Fruit fly (Drosophila melanogaster) whole organism, prepupa: ENCODE results near the gene MED10.

Source experiments
- CG10631 ChIP-seq: fragments of 200-800 bp; sonication (Bioruptor generic); optimal IDR thresholded peaks from 2 replicates; lab custom pipeline; 2016; ENCODE audit warnings: missing biosample characterization, missing genetic modification characterization
- CG10669 ChIP-seq: fragments of 200-800 bp; sonication (Bioruptor generic); optimal IDR thresholded peaks from 3 replicates; lab custom pipeline; 2018; ENCODE audit warnings: missing biosample characterization, mild to moderate bottlenecking, missing genetic modification characterization, moderate library complexity
- CG11294 ChIP-seq: fragments of 200-800 bp; sonication (Bioruptor generic); IDR thresholded peaks from 2 replicates; pipeline ENCODE4 v1.3.6; 2022; ENCODE audit warnings: missing biosample characterization, missing genetic modification characterization
- CG11902 ChIP-seq: fragments of 200-800 bp; sonication (Bioruptor generic); optimal IDR thresholded peaks from 3 replicates; lab custom pipeline; 2016; ENCODE audit warnings: missing biosample characterization, missing genetic modification characterization
- CG15336 ChIP-seq: fragments of 200-800 bp; sonication (Bioruptor generic); IDR thresholded peaks from 2 replicates; pipeline ENCODE4 v1.3.6; 2022; ENCODE audit warnings: missing biosample characterization, missing genetic modification characterization
- CG1621 ChIP-seq: fragments of 200-800 bp; sonication (Bioruptor generic); optimal IDR thresholded peaks from 3 replicates; lab custom pipeline; 2018; ENCODE audit warnings: missing biosample characterization, mild to moderate bottlenecking, missing genetic modification characterization
- CG16779 ChIP-seq: fragments of 200-800 bp; sonication (Bioruptor generic); optimal IDR thresholded peaks from 3 replicates; lab custom pipeline; 2017; ENCODE audit warnings: missing biosample characterization, mild to moderate bottlenecking, missing genetic modification characterization
- CG3032 ChIP-seq: fragments of 200-800 bp; optimal IDR thresholded peaks from 2 replicates; lab custom pipeline; 2019; ENCODE audit warnings: missing biosample characterization, mild to moderate bottlenecking, missing genetic modification characterization, moderate library complexity
- CG31627 ChIP-seq: fragments of 200-800 bp; sonication (Bioruptor generic); optimal IDR thresholded peaks from 3 replicates; lab custom pipeline; 2016; ENCODE audit warnings: missing biosample characterization, missing genetic modification characterization
- CG32006 ChIP-seq: fragments of 200-800 bp; sonication (Bioruptor generic); optimal IDR thresholded peaks from 3 replicates; lab custom pipeline; 2017; ENCODE audit warnings: missing biosample characterization, mild to moderate bottlenecking, missing genetic modification characterization
- CG34406 ChIP-seq: fragments of 200-800 bp; sonication (Bioruptor generic); optimal IDR thresholded peaks from 3 replicates; lab custom pipeline; 2016; ENCODE audit warnings: missing biosample characterization, missing genetic modification characterization
- CG3919 ChIP-seq: fragments of 200-800 bp; sonication (Bioruptor generic); optimal IDR thresholded peaks from 3 replicates; lab custom pipeline; 2016; ENCODE audit warnings: missing biosample characterization, missing genetic modification characterization
- CG6276 ChIP-seq: fragments of 200-800 bp; sonication (Bioruptor generic); optimal IDR thresholded peaks from 2 replicates; lab custom pipeline; 2017; ENCODE audit warnings: missing biosample characterization, mild to moderate bottlenecking, missing genetic modification characterization
- CG6792 ChIP-seq: fragments of 200-800 bp; sonication (Bioruptor generic); optimal IDR thresholded peaks from 3 replicates; lab custom pipeline; 2016; ENCODE audit warnings: missing biosample characterization, missing genetic modification characterization
- CG6808 ChIP-seq: fragments of 200-800 bp; sonication (Bioruptor generic); optimal IDR thresholded peaks from 3 replicates; lab custom pipeline; 2017; ENCODE audit warnings: missing biosample characterization, missing genetic modification characterization, mild to moderate bottlenecking, moderate library complexity, missing genetic modification reagents
- CG6854 ChIP-seq: fragments of 200-800 bp; sonication (Bioruptor generic); optimal IDR thresholded peaks from 2 replicates; lab custom pipeline; 2017; ENCODE audit warnings: missing biosample characterization, mild to moderate bottlenecking, missing genetic modification characterization
- CG7368 ChIP-seq: fragments of 200-800 bp; sonication (Bioruptor generic); optimal IDR thresholded peaks from 3 replicates; lab custom pipeline; 2016; ENCODE audit warnings: missing biosample characterization, missing genetic modification characterization
- CG8119 ChIP-seq: fragments of 200-800 bp; sonication (Bioruptor generic); IDR thresholded peaks from 3 replicates; pipeline ENCODE4 v1.3.6; 2022; ENCODE audit warnings: missing biosample characterization, missing genetic modification characterization
- CG8319 ChIP-seq: fragments of 200-800 bp; sonication (Bioruptor generic); optimal IDR thresholded peaks from 3 replicates; lab custom pipeline; 2016; ENCODE audit warnings: missing biosample characterization, missing genetic modification characterization
- CG8632 ChIP-seq: fragments of 200-800 bp; sonication (Bioruptor generic); optimal IDR thresholded peaks from 3 replicates; lab custom pipeline; 2016; ENCODE audit warnings: missing biosample characterization, missing genetic modification characterization
- CG9139 ChIP-seq: fragments of 200-800 bp; sonication (Bioruptor generic); optimal IDR thresholded peaks from 3 replicates; lab custom pipeline; 2017; ENCODE audit warnings: missing biosample characterization, mild to moderate bottlenecking, missing genetic modification characterization
- Eip78C ChIP-seq: fragments of 200-800 bp; sonication (Bioruptor generic); peaks from one replicate; lab custom pipeline; 2016; ENCODE audit warnings: missing biosample characterization, missing genetic modification characterization
- Eip93F ChIP-seq: fragments of 200-800 bp; sonication (Bioruptor generic); optimal IDR thresholded peaks from 2 replicates; lab custom pipeline; 2016; ENCODE audit warnings: missing biosample characterization, mild to moderate bottlenecking, missing genetic modification characterization
- Ets21C ChIP-seq: fragments of 200-800 bp; sonication (Bioruptor generic); optimal IDR thresholded peaks from 3 replicates; lab custom pipeline; 2016; ENCODE audit warnings: missing biosample characterization, missing genetic modification characterization
- Ets96B ChIP-seq: fragments of 200-800 bp; optimal IDR thresholded peaks from 2 replicates; lab custom pipeline; 2019; ENCODE audit warnings: missing biosample characterization, mild to moderate bottlenecking, missing genetic modification characterization, moderate library complexity
- Gug ChIP-seq: fragments of 200-800 bp; sonication (Bioruptor generic); IDR thresholded peaks from 2 replicates; pipeline ENCODE4 v1.3.6; 2022; ENCODE audit warnings: missing biosample characterization, missing genetic modification characterization
- Hr38 ChIP-seq: sonication (Bioruptor generic); optimal IDR thresholded peaks from 2 replicates; lab custom pipeline; 2016; ENCODE audit warnings: missing biosample characterization, missing genetic modification characterization
- Hr39 ChIP-seq: fragments of 200-800 bp; sonication (Bioruptor generic); optimal IDR thresholded peaks from 2 replicates; lab custom pipeline; 2016; ENCODE audit warnings: missing biosample characterization, missing genetic modification characterization
- Hr4 ChIP-seq: fragments of 200-800 bp; sonication (Bioruptor generic); optimal IDR thresholded peaks from 3 replicates; lab custom pipeline; 2016; ENCODE audit warnings: missing biosample characterization, missing genetic modification characterization
- Lpt ChIP-seq: fragments of 200-800 bp; sonication (Bioruptor generic); optimal IDR thresholded peaks from 3 replicates; lab custom pipeline; 2016; ENCODE audit warnings: missing biosample characterization, missing genetic modification characterization
- Met ChIP-seq: fragments of 200-800 bp; sonication (Bioruptor generic); optimal IDR thresholded peaks from 3 replicates; lab custom pipeline; 2016; ENCODE audit warnings: missing biosample characterization, missing genetic modification characterization
- OdsH ChIP-seq: fragments of 200-800 bp; sonication (Bioruptor generic); optimal IDR thresholded peaks from 3 replicates; lab custom pipeline; 2016; ENCODE audit warnings: missing biosample characterization, missing genetic modification characterization
- Smox ChIP-seq: fragments of 200-800 bp; sonication (Bioruptor generic); optimal IDR thresholded peaks from 3 replicates; lab custom pipeline; 2016; ENCODE audit warnings: missing biosample characterization, missing genetic modification characterization
- cyc ChIP-seq: fragments of 200-800 bp; sonication (Bioruptor generic); optimal IDR thresholded peaks from 3 replicates; lab custom pipeline; 2016; ENCODE audit warnings: missing biosample characterization, missing genetic modification characterization
- dac ChIP-seq: fragments of 200-800 bp; sonication (Bioruptor generic); optimal IDR thresholded peaks from 2 replicates; lab custom pipeline; 2017; ENCODE audit warnings: missing biosample characterization, mild to moderate bottlenecking, missing genetic modification characterization
- dsx ChIP-seq: fragments of 200-800 bp; optimal IDR thresholded peaks from 3 replicates; lab custom pipeline; 2019; ENCODE audit warnings: missing biosample characterization, mild to moderate bottlenecking, missing genetic modification characterization, moderate library complexity; ENCODE audit not compliant: poor library complexity, severe bottlenecking
- esn ChIP-seq: fragments of 200-800 bp; sonication (Bioruptor generic); optimal IDR thresholded peaks from 2 replicates; lab custom pipeline; 2016; ENCODE audit warnings: missing biosample characterization, mild to moderate bottlenecking, missing genetic modification characterization, moderate library complexity
- fd59A ChIP-seq: fragments of 200-800 bp; sonication (Bioruptor generic); optimal IDR thresholded peaks from 2 replicates; lab custom pipeline; 2017; ENCODE audit warnings: missing biosample characterization, mild to moderate bottlenecking, missing genetic modification characterization, missing genetic modification reagents
- fd85E ChIP-seq: fragments of 200-800 bp; sonication (Bioruptor generic); optimal IDR thresholded peaks from 3 replicates; lab custom pipeline; 2016; ENCODE audit warnings: missing biosample characterization, missing genetic modification characterization
- fkh ChIP-seq: fragments of 200-800 bp; sonication (Bioruptor generic); optimal IDR thresholded peaks from 3 replicates; lab custom pipeline; 2017; ENCODE audit warnings: missing biosample characterization, mild to moderate bottlenecking, missing genetic modification characterization, moderate library complexity
- lz ChIP-seq: fragments of 200-800 bp; sonication (Bioruptor generic); optimal IDR thresholded peaks from 3 replicates; lab custom pipeline; 2016; ENCODE audit warnings: missing biosample characterization, missing genetic modification characterization
- pdm3 ChIP-seq: fragments of 200-800 bp; sonication (Bioruptor generic); optimal IDR thresholded peaks from 3 replicates; lab custom pipeline; 2016; ENCODE audit warnings: missing biosample characterization, missing genetic modification characterization
- salr ChIP-seq, 2 experiments: fragments of 200-800 bp; sonication (Bioruptor generic); optimal IDR thresholded peaks; 3 replicates each; lab custom pipeline; 2016 to 2018; ENCODE audit warnings: missing biosample characterization in 2 of 2, missing genetic modification characterization in 2 of 2, mild to moderate bottlenecking in 1 of 2
- spab ChIP-seq: fragments of 200-800 bp; sonication (Bioruptor generic); optimal IDR thresholded peaks from 2 replicates; lab custom pipeline; 2017; ENCODE audit warnings: missing biosample characterization, mild to moderate bottlenecking, missing genetic modification characterization, missing genetic modification reagents
- ss ChIP-seq, 2 experiments: fragments of 200-800 bp; sonication (Bioruptor generic); optimal IDR thresholded peaks; 2 replicates in 1 of 2; 3 replicates in 1 of 2; lab custom pipeline; 2017 to 2018; ENCODE audit warnings: mild to moderate bottlenecking in 2 of 2, missing biosample characterization in 2 of 2, missing genetic modification characterization in 2 of 2, moderate library complexity in 1 of 2
- topi ChIP-seq: fragments of 200-800 bp; sonication (Bioruptor generic); optimal IDR thresholded peaks from 3 replicates; lab custom pipeline; 2016; ENCODE audit warnings: missing biosample characterization, missing genetic modification characterization
- vri ChIP-seq: fragments of 200-800 bp; sonication (Bioruptor generic); optimal IDR thresholded peaks from 3 replicates; lab custom pipeline; 2016; ENCODE audit warnings: missing biosample characterization, mild to moderate bottlenecking, missing genetic modification characterization

MED10 gene

dm6 chr3L:16231857-16232256, at the start of gene MED10, which contains the start of gene PDCD-5 (continued):
- TF ChIP-seq Hr39 (GFP tag; lab: Kevin White, UChicago) = no peak
- TF ChIP-seq CG6276 (GFP tag; lab: Kevin White, UChicago) = no peak
- TF ChIP-seq Hr38 (GFP tag; lab: Kevin White, UChicago) = no peak
- no peak for TF ChIP-seq CG15336 (GFP tag; lab: Robert Waterston, UW)
- TF ChIP-seq CG10631 (GFP tag; lab: Kevin White, UChicago) = no peak
- no peak for TF ChIP-seq Eip93F (GFP tag; lab: Kevin White, UChicago)
- TF ChIP-seq CG3919 = no peak

- TF ChIP-seq spab (GFP tag; lab: Kevin White, UChicago) = peak; percentile 15
- TF ChIP-seq CG15336 (GFP tag; lab: Robert Waterston, UW) = no peak
- no peak for TF ChIP-seq Eip93F (GFP tag; lab: Kevin White, UChicago)
- peak in 1 of 2 experiments; percentile 14 for TF ChIP-seq ss (GFP tag; optimal IDR thresholded peaks at IDR 0.05; lab: Kevin White, UChicago)
- peak; percentile 18 for TF ChIP-seq CG6792 (GFP tag; lab: Kevin White, UChicago)
- peak; percentile 36 for TF ChIP-seq CG10631 (GFP tag; lab: Kevin White, UChicago)
- no peak for TF ChIP-seq CG11902
- TF ChIP-seq lz (GFP tag; lab: Kevin White, UChicago) = peak; percentile 34
- TF ChIP-seq Eip78C (GFP tag; lab: Kevin White, UChicago) = peak; percentile 89
- TF ChIP-seq topi = peak; percentile 75
- TF ChIP-seq CG6808 (GFP tag; lab: Kevin White, UChicago) = no peak
- no peak for TF ChIP-seq dac (GFP tag; lab: Kevin White, UChicago)
- peak; percentile 48 for TF ChIP-seq CG31627 (GFP tag; lab: Kevin White, UChicago)
- peak; percentile 76 for TF ChIP-seq Met
- TF ChIP-seq Hr4 (GFP tag; lab: Kevin White, UChicago) = no peak
- TF ChIP-seq esn (GFP tag; lab: Kevin White, UChicago) = peak; percentile 72
- TF ChIP-seq fd85E (GFP tag; lab: Kevin White, UChicago) = no peak
- TF ChIP-seq vri (GFP tag; lab: Kevin White, UChicago) = peak; percentile 23
- TF ChIP-seq CG6276 (GFP tag; lab: Kevin White, UChicago) = no peak
- TF ChIP-seq CG11294 (GFP tag; lab: Robert Waterston, UW) = no peak
- TF ChIP-seq CG8119 (GFP tag; lab: Robert Waterston, UW) = no peak
- no peak for TF ChIP-seq Lpt (GFP tag; lab: Kevin White, UChicago)
- peak; percentile 18 for TF ChIP-seq fd59A (GFP tag; lab: Kevin White, UChicago)
- TF ChIP-seq Hr39 (GFP tag; lab: Kevin White, UChicago) = peak; percentile 54
- TF ChIP-seq CG3032 = no peak
- TF ChIP-seq CG7368 (GFP tag; lab: Kevin White, UChicago) = no peak
- no peak for TF ChIP-seq CG32006 (GFP tag; lab: Kevin White, UChicago)
- peak; percentile 6 for TF ChIP-seq dsx (GFP tag; lab: Kevin White, UChicago)
- peak in 1 of 2 experiments; percentile 9 for TF ChIP-seq salr (GFP tag; optimal IDR thresholded peaks at IDR 0.05; lab: Kevin White, UChicago)
- no peak for TF ChIP-seq Gug
- peak; percentile 59 for TF ChIP-seq OdsH (GFP tag; lab: Kevin White, UChicago)
- peak; percentile 65 for TF ChIP-seq Smox (GFP tag; lab: Kevin White, UChicago)
- peak; percentile 37 for TF ChIP-seq CG10669
- peak; percentile 50 for TF ChIP-seq pdm3 (GFP tag; lab: Kevin White, UChicago)
- no peak for TF ChIP-seq CG8319 (GFP tag; lab: Kevin White, UChicago)
- peak; percentile 63 for TF ChIP-seq cyc (GFP tag; lab: Kevin White, UChicago)
- TF ChIP-seq CG8632 (GFP tag; lab: Kevin White, UChicago) = peak; percentile 69
- TF ChIP-seq fkh (GFP tag; lab: Kevin White, UChicago) = no peak
- no peak for TF ChIP-seq Hr38 (GFP tag; lab: Kevin White, UChicago)
- TF ChIP-seq Ets21C (GFP tag; lab: Kevin White, UChicago) = peak; percentile 29
- peak; percentile 33 for TF ChIP-seq Ets96B (tag; lab: Kevin White, UChicago)
- no peak for TF ChIP-seq CG6854
- no peak for TF ChIP-seq CG1621
- no peak for TF ChIP-seq CG16779 (tag; lab: Kevin White, UChicago)
- peak; percentile 57 for TF ChIP-seq CG34406 (GFP tag; lab: Kevin White, UChicago)
- no peak for TF ChIP-seq CG9139 (GFP tag; lab: Kevin White, UChicago)
Measured at dm6 chr3L:16182633-16183462, 49.0 kb upstream of the MED10 start.
